Fruit fly (Drosophila melanogaster): Measurements from ENCODE around the gene CG46318.

The CG46318 gene

DNA sequence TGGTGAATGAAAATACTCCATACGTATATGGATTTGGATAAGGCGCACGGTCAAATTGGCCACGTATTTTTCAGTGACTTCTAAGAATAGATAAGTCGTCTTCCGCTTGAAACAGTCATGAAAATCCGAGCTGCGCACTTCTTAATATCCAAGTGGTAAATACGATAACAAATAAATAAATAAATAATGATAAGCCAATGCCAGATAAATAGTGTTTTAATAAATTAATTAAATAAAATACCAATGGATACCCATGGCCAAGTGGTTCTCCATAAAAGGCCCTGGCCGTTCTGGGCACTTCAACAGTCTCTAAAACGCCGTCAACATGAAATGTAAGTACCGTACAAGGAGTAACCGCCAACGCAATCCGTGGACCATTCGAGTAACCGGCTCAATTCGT lies 52.0 kb downstream of the CG46318 start, which contains the start of gene CG14302:
CG14302 (plus strand) TSS at position 301 of the 400 bp plus-strand sequence.
- TF ChIP-seq Pif1B (GFP tag; optimal IDR thresholded peaks at IDR 0.05) (no peak), CG9948 (tag; optimal IDR thresholded peaks at IDR 0.05) (no peak), Pif1A (GFP tag; optimal IDR thresholded peaks at IDR 0.05) (no peak), CG4496 (GFP tag; IDR thresholded peaks at IDR 0.05) (no peak), EcR (GFP tag; optimal IDR thresholded peaks at IDR 0.05) (no peak), D1 (tag; optimal IDR thresholded peaks at IDR 0.05) (no peak), CG8159 (tag; optimal IDR thresholded peaks at IDR 0.05) (no peak), CG13204 (GFP tag; optimal IDR thresholded peaks at IDR 0.05) (no peak), CG32121 (GFP tag; IDR thresholded peaks at IDR 0.05) (no peak), CG12605 (GFP tag; IDR thresholded peaks at IDR 0.05) (no peak), rn (GFP tag; IDR thresholded peaks at IDR 0.05) (no peak), CG34367 (tag; optimal IDR thresholded peaks at IDR 0.05) (no peak), Snoo (tag; optimal IDR thresholded peaks at IDR 0.05) (no peak), CG15710 (tag; optimal IDR thresholded peaks at IDR 0.05) (no peak), fd96Ca (GFP tag; IDR thresholded peaks at IDR 0.05) (no peak)

DNA sequence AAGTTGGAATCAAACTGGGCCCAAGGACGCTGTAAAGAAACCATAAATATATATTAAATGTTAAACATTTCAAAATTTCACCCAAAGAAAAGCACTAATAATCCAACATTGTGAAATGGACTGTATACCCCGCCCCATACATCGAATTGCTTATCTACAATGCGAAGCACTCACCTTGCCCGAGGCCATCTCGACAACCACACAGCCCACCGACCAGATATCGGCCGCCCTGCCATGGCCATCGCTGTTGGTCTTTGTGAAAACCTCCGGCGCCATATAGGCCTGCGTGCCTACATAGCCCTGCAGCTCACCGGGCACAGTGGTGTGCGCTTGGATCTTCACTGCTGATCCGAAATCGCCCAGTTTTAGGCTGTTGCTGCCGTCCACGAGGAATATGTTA lies 53.2 kb downstream of the CG46318 start:
- TF ChIP-seq CG34367 (tag; optimal IDR thresholded peaks at IDR 0.05) (no peak), CG32121 (GFP tag; IDR thresholded peaks at IDR 0.05) (no peak), rn (GFP tag; IDR thresholded peaks at IDR 0.05) (no peak), CG8301 (tag; optimal IDR thresholded peaks at IDR 0.05) (no peak), CG9948 (tag; optimal IDR thresholded peaks at IDR 0.05) (no peak), Snoo (tag; optimal IDR thresholded peaks at IDR 0.05) (no peak), EcR (GFP tag; optimal IDR thresholded peaks at IDR 0.05) (no peak), CG13204 (GFP tag; optimal IDR thresholded peaks at IDR 0.05) (no peak), CG15710 (tag; optimal IDR thresholded peaks at IDR 0.05) (no peak), Ets98B (GFP tag; IDR thresholded peaks at IDR 0.05) (no peak), fd96Ca (GFP tag; IDR thresholded peaks at IDR 0.05) (no peak)

Data from whole organism, pupa.